Worm (Caenorhabditis elegans) whole organism, young adult: ENCODE measurements around the gene K03H1.7.

Experiments used
- F49E8.2 ChIP-seq: sonication (generic microtip); optimal IDR thresholded peaks from 3 replicates; lab custom pipeline; 2017; ENCODE audit warnings: missing genetic modification characterization, mild to moderate bottlenecking, missing compliant biosample characterization, antibody characterized with exemption, moderate library complexity; ENCODE audit not compliant: insufficient read depth
- ceh-40 ChIP-seq: fragments of 200-800 bp; sonication (Bioruptor generic); IDR thresholded peaks from 2 replicates; pipeline ENCODE4 v1.3.6; 2022; ENCODE audit warnings: missing genetic modification characterization, missing compliant biosample characterization
- ceh-91 ChIP-seq: fragments of 200-800 bp; sonication (Bioruptor generic); IDR thresholded peaks from 2 replicates; pipeline ENCODE4 v1.3.6; 2022; ENCODE audit warnings: missing genetic modification reagents, missing genetic modification characterization, missing compliant biosample characterization
- chd-7 ChIP-seq: sonication (generic microtip); optimal IDR thresholded peaks from 2 replicates; lab custom pipeline; 2016; ENCODE audit warnings: mild to moderate bottlenecking, missing genetic modification characterization, moderate library complexity, missing compliant biosample characterization
- nfya-1 ChIP-seq: sonication (generic microtip); optimal IDR thresholded peaks from 2 replicates; lab custom pipeline; 2017; ENCODE audit warnings: antibody characterized with exemption, missing compliant biosample characterization, missing genetic modification characterization, borderline replicate concordance; ENCODE audit not compliant: insufficient read depth
- pbrm-1 ChIP-seq: fragments of 200-800 bp; sonication (Bioruptor generic); IDR thresholded peaks from 2 replicates; pipeline ENCODE4 v1.3.6; 2022; ENCODE audit warnings: missing genetic modification reagents, missing genetic modification characterization, missing compliant biosample characterization

- TF ChIP-seq chd-7 (no peak), pbrm-1 (GFP tag; lab: Robert Waterston, UW) (no peak), ceh-91 (no peak), nfya-1 (no peak), F49E8.2 (tag; lab: Kevin White, UChicago) (no peak), ceh-40 (GFP tag; lab: Robert Waterston, UW) (no peak)
Observed at ce11 chrIII:9922874-9923273, 24.3 kb upstream of the K03H1.7 start, which contains the start of gene cbp-2.
